Fruit fly (Drosophila melanogaster) whole organism, embryonic: Measurements from ENCODE around the gene msn.
A peak's percentile ranks its signal among the peaks of the same experiment; 100 is the strongest.

Source experiments
- ATbp ChIP-seq: fragments of 200-800 bp; sonication (Bioruptor generic); optimal IDR thresholded peaks from 2 replicates; lab custom pipeline; 2017; ENCODE audit warnings: missing biosample characterization, mild to moderate bottlenecking, missing genetic modification characterization, missing genetic modification reagents
- Awh ChIP-seq: fragments of 200-800 bp; sonication (Bioruptor generic); IDR thresholded peaks from 2 replicates; pipeline ENCODE4, ENCODE4 v1.3.6; 2022; ENCODE audit warnings: missing biosample characterization, missing genetic modification characterization
- Blimp-1 ChIP-seq: fragments of 200-800 bp; sonication (Bioruptor generic); optimal IDR thresholded peaks from 3 replicates; lab custom pipeline; 2018; ENCODE audit warnings: missing biosample characterization, missing genetic modification characterization, mild to moderate bottlenecking, moderate library complexity, missing genetic modification reagents
- C15 ChIP-seq: fragments of 200-800 bp; sonication (Bioruptor generic); IDR thresholded peaks from 3 replicates; pipeline ENCODE4 v1.3.6; 2022; ENCODE audit warnings: missing biosample characterization, missing genetic modification characterization
- CG10209 ChIP-seq: fragments of 200-800 bp; sonication (Bioruptor generic); optimal IDR thresholded peaks from 3 replicates; lab custom pipeline; 2017; ENCODE audit warnings: missing biosample characterization, mild to moderate bottlenecking, missing genetic modification characterization, missing genetic modification reagents
- CG10267 ChIP-seq: fragments of 200-800 bp; sonication (Bioruptor generic); optimal IDR thresholded peaks from 2 replicates; lab custom pipeline; 2018; ENCODE audit warnings: missing biosample characterization, mild to moderate bottlenecking, missing genetic modification characterization, moderate library complexity
- CG13123 ChIP-seq: fragments of 200-800 bp; sonication (Bioruptor generic); optimal IDR thresholded peaks from 2 replicates; lab custom pipeline; 2016; ENCODE audit warnings: missing biosample characterization, missing genetic modification characterization
- CG13287 ChIP-seq: fragments of 200-800 bp; sonication (Bioruptor generic); IDR thresholded peaks from 2 replicates; pipeline ENCODE4 v1.3.6; 2022; ENCODE audit warnings: missing biosample characterization, missing genetic modification characterization; ENCODE audit not compliant: partially characterized antibody
- CG14441 ChIP-seq: fragments of 200-800 bp; sonication (Bioruptor generic); IDR thresholded peaks from 2 replicates; pipeline ENCODE4 v1.3.6; 2022; ENCODE audit warnings: missing biosample characterization, missing genetic modification characterization
- CG14667 ChIP-seq: fragments of 200-800 bp; sonication (Bioruptor generic); IDR thresholded peaks from 2 replicates; pipeline ENCODE4 v1.3.6; 2022; ENCODE audit warnings: missing biosample characterization, missing genetic modification characterization
- CG16779 ChIP-seq: fragments of 200-800 bp; sonication (Bioruptor generic); IDR thresholded peaks from 2 replicates; pipeline ENCODE4 v1.3.6; 2022; ENCODE audit warnings: missing biosample characterization, missing genetic modification characterization
- CG17359 ChIP-seq: fragments of 200-800 bp; sonication (Bioruptor generic); optimal IDR thresholded peaks from 3 replicates; lab custom pipeline; 2018; ENCODE audit warnings: missing biosample characterization, mild to moderate bottlenecking, missing genetic modification characterization, moderate library complexity
- CG18599 ChIP-seq: fragments of 200-800 bp; sonication (Bioruptor generic); optimal IDR thresholded peaks from 3 replicates; lab custom pipeline; 2017; ENCODE audit warnings: missing biosample characterization, missing genetic modification characterization, mild to moderate bottlenecking, moderate library complexity, missing genetic modification reagents
- CG30431 ChIP-seq: fragments of 200-800 bp; sonication (Bioruptor generic); optimal IDR thresholded peaks from 2 replicates; lab custom pipeline; 2017; ENCODE audit warnings: missing biosample characterization, missing genetic modification characterization
- CG31224 ChIP-seq: fragments of 200-800 bp; sonication (Bioruptor generic); IDR thresholded peaks from 2 replicates; pipeline ENCODE4 v1.3.6; 2022; ENCODE audit warnings: missing biosample characterization, missing genetic modification characterization
- CG31388 ChIP-seq: fragments of 200-800 bp; sonication (Bioruptor generic); optimal IDR thresholded peaks from 2 replicates; lab custom pipeline; 2016; ENCODE audit warnings: missing biosample characterization, missing genetic modification characterization
- CG3281 ChIP-seq: fragments of 200-800 bp; sonication (Bioruptor generic); optimal IDR thresholded peaks from 3 replicates; lab custom pipeline; 2017; ENCODE audit warnings: missing biosample characterization, mild to moderate bottlenecking, missing genetic modification characterization
- CG34376 ChIP-seq: fragments of 200-800 bp; sonication (Bioruptor generic); optimal IDR thresholded peaks from 2 replicates; lab custom pipeline; 2018; ENCODE audit warnings: missing biosample characterization, mild to moderate bottlenecking, missing genetic modification characterization
- CG6654 ChIP-seq: fragments of 200-800 bp; sonication (Bioruptor generic); optimal IDR thresholded peaks from 2 replicates; lab custom pipeline; 2017; ENCODE audit warnings: missing biosample characterization, mild to moderate bottlenecking, missing genetic modification characterization
- CG6765 ChIP-seq: fragments of 200-800 bp; sonication (Bioruptor generic); optimal IDR thresholded peaks from 3 replicates; lab custom pipeline; 2017; ENCODE audit warnings: missing biosample characterization, mild to moderate bottlenecking, missing genetic modification characterization
- CG7963 ChIP-seq: fragments of 200-800 bp; sonication (Bioruptor generic); IDR thresholded peaks from 3 replicates; pipeline ENCODE4 v1.3.6; 2022; ENCODE audit warnings: missing biosample characterization, missing genetic modification characterization; ENCODE audit not compliant: partially characterized antibody
- CTCF ChIP-seq: fragments of 200-800 bp; sonication (Bioruptor generic); optimal IDR thresholded peaks from 2 replicates; lab custom pipeline; 2017; ENCODE audit warnings: missing biosample characterization, mild to moderate bottlenecking, missing genetic modification characterization, moderate library complexity
- Dek ChIP-seq: fragments of 200-800 bp; sonication (Bioruptor generic); optimal IDR thresholded peaks from 3 replicates; lab custom pipeline; 2019; ENCODE audit warnings: missing biosample characterization, mild to moderate bottlenecking, missing genetic modification characterization, moderate library complexity
- Doc2 ChIP-seq: fragments of 200-800 bp; sonication (Bioruptor generic); IDR thresholded peaks from 2 replicates; pipeline ENCODE4 v1.3.6; 2022; ENCODE audit warnings: missing biosample characterization, missing genetic modification characterization
- HLH4C ChIP-seq: fragments of 200-800 bp; sonication (Bioruptor generic); IDR thresholded peaks from 3 replicates; pipeline ENCODE4 v1.3.6; 2022; ENCODE audit warnings: missing biosample characterization, missing genetic modification characterization; ENCODE audit not compliant: partially characterized antibody
- HLH54F ChIP-seq: fragments of 200-800 bp; sonication (Bioruptor generic); optimal IDR thresholded peaks from 3 replicates; lab custom pipeline; 2016; ENCODE audit warnings: missing biosample characterization, missing genetic modification characterization
- HmgZ ChIP-seq: fragments of 200-800 bp; sonication (Bioruptor generic); optimal IDR thresholded peaks from 2 replicates; lab custom pipeline; 2018; ENCODE audit warnings: missing biosample characterization, mild to moderate bottlenecking, missing genetic modification characterization
- Hr78 ChIP-seq, 2 experiments: fragments of 200-800 bp in 1 of 2; fragments of >200 bp in 1 of 2; sonication (Bioruptor generic) in 1 of 2; optimal IDR thresholded peaks; 2 replicates each; lab custom pipeline; 2017 to 2019; ENCODE audit warnings: missing biosample characterization in 2 of 2, missing genetic modification characterization in 2 of 2, mild to moderate bottlenecking in 1 of 2, moderate library complexity in 1 of 2
- Med ChIP-seq: fragments of 200-800 bp; sonication (Bioruptor generic); peaks from one replicate; lab custom pipeline; 2016; ENCODE audit warnings: missing biosample characterization, missing genetic modification characterization, mild to moderate bottlenecking, inconsistent platforms, moderate library complexity
- NFAT ChIP-seq: fragments of 200-800 bp; sonication (Bioruptor generic); IDR thresholded peaks from 2 replicates; pipeline ENCODE4 v1.3.6; 2022; ENCODE audit warnings: missing biosample characterization, missing genetic modification characterization
- Neu2 ChIP-seq: fragments of 200-800 bp; sonication (Bioruptor generic); optimal IDR thresholded peaks from 3 replicates; lab custom pipeline; 2016; ENCODE audit warnings: missing biosample characterization, missing genetic modification characterization, borderline replicate concordance
- Sox102F ChIP-seq: fragments of 200-800 bp; sonication (Bioruptor generic); optimal IDR thresholded peaks from 2 replicates; lab custom pipeline; 2018; ENCODE audit warnings: missing biosample characterization, mild to moderate bottlenecking, missing genetic modification characterization, moderate library complexity
- Spps ChIP-seq: fragments of 200-800 bp; sonication (Bioruptor generic); optimal IDR thresholded peaks from 2 replicates; lab custom pipeline; 2018; ENCODE audit warnings: missing biosample characterization, mild to moderate bottlenecking, missing genetic modification characterization
- Sry-δ ChIP-seq: fragments of 200-800 bp; sonication (Bioruptor generic); optimal IDR thresholded peaks from 2 replicates; lab custom pipeline; 2016; ENCODE audit warnings: missing biosample characterization, missing genetic modification characterization
- YL-1 ChIP-seq: fragments of 200-800 bp; sonication (Bioruptor generic); optimal IDR thresholded peaks from 3 replicates; lab custom pipeline; 2017; ENCODE audit warnings: missing biosample characterization, mild to moderate bottlenecking, missing genetic modification characterization
- bigmax ChIP-seq: fragments of 200-800 bp; sonication (Bioruptor generic); optimal IDR thresholded peaks from 2 replicates; lab custom pipeline; 2018; ENCODE audit warnings: missing biosample characterization, mild to moderate bottlenecking, missing genetic modification characterization
- cato ChIP-seq: fragments of 200-800 bp; sonication (Bioruptor generic); optimal IDR thresholded peaks from 2 replicates; lab custom pipeline; 2016; ENCODE audit warnings: missing biosample characterization, missing genetic modification characterization, borderline replicate concordance
- ci ChIP-seq: fragments of 200-800 bp; sonication (Bioruptor generic); IDR thresholded peaks from 3 replicates; pipeline ENCODE4 v1.3.6; 2022; ENCODE audit warnings: missing biosample characterization, missing genetic modification characterization
- da ChIP-seq: fragments of 200-800 bp; sonication (Bioruptor generic); optimal IDR thresholded peaks from 2 replicates; lab custom pipeline; 2016; ENCODE audit warnings: missing biosample characterization, missing genetic modification characterization
- emc ChIP-seq: fragments of 200-800 bp; sonication (Bioruptor generic); optimal IDR thresholded peaks from 2 replicates; lab custom pipeline; 2016; ENCODE audit warnings: missing biosample characterization, missing genetic modification characterization
- fd102C ChIP-seq: fragments of 200-800 bp; sonication (Bioruptor generic); optimal IDR thresholded peaks from 2 replicates; lab custom pipeline; 2018; ENCODE audit warnings: missing biosample characterization, mild to moderate bottlenecking, missing genetic modification characterization, moderate library complexity
- gem ChIP-seq: fragments of 200-800 bp; sonication (Bioruptor generic); optimal IDR thresholded peaks from 2 replicates; lab custom pipeline; 2019; ENCODE audit warnings: missing biosample characterization, mild to moderate bottlenecking, missing genetic modification characterization, moderate library complexity
- gsb ChIP-seq: fragments of 200-800 bp; sonication (Bioruptor generic); IDR thresholded peaks from 2 replicates; pipeline ENCODE4 v1.3.6; 2022; ENCODE audit warnings: missing biosample characterization, missing genetic modification characterization
- h ChIP-seq: fragments of >200 bp; optimal IDR thresholded peaks from 2 replicates; lab custom pipeline; 2017
- ham ChIP-seq: fragments of 200-800 bp; sonication (Bioruptor generic); IDR thresholded peaks from 2 replicates; pipeline ENCODE4 v1.3.6; 2022; ENCODE audit warnings: missing biosample characterization, missing genetic modification characterization
- hbn ChIP-seq: fragments of 200-800 bp; sonication (Bioruptor generic); IDR thresholded peaks from 2 replicates; pipeline ENCODE4 v1.3.6; 2022; ENCODE audit warnings: missing biosample characterization, missing genetic modification characterization; ENCODE audit not compliant: partially characterized antibody
- lab ChIP-seq: fragments of 200-800 bp; sonication (Bioruptor generic); optimal IDR thresholded peaks from 3 replicates; lab custom pipeline; 2017; ENCODE audit warnings: missing biosample characterization, missing genetic modification characterization, mild to moderate bottlenecking, moderate library complexity, missing genetic modification reagents
- lmd ChIP-seq: fragments of 200-800 bp; sonication (Bioruptor generic); IDR thresholded peaks from 2 replicates; pipeline ENCODE4 v1.3.6; 2022; ENCODE audit warnings: missing biosample characterization, missing genetic modification characterization
- ssp ChIP-seq: fragments of 200-800 bp; sonication (Bioruptor generic); IDR thresholded peaks from 2 replicates; pipeline ENCODE4 v1.3.6; 2022; ENCODE audit warnings: missing biosample characterization, missing genetic modification characterization
- stwl ChIP-seq: fragments of 200-800 bp; sonication (Bioruptor generic); optimal IDR thresholded peaks from 3 replicates; lab custom pipeline; 2018; ENCODE audit warnings: missing biosample characterization, mild to moderate bottlenecking, missing genetic modification characterization, moderate library complexity
- yki ChIP-seq: fragments of >200 bp; optimal IDR thresholded peaks from 3 replicates; lab custom pipeline; 2018
- zfh1 ChIP-seq: fragments of 200-800 bp; sonication (Bioruptor generic); IDR thresholded peaks from 3 replicates; pipeline ENCODE4 v1.3.6; 2022; ENCODE audit warnings: missing biosample characterization, missing genetic modification characterization

Gene msn

DNA sequence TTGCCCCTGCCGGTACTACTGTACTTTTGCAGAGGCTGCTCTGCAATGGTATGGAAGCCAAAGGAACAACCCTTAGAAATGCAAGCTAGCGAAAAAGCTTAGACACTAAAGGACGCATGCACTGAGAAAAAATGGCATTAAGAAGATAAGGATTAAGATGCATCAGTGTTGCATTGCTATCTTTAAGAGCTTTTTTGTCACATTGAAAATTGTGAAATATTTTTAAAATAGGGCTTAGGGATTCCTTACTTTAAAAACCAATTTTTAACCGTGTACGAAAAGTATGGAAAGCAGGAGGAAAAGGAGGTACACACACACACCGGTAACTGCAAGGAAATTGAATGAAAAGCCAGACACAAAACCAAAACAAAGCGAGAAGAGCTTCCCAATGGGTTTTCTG, 37.4 kb downstream of the msn start (continued):
- TF ChIP-seq Med (GFP tag; lab: Kevin White, UChicago) (peak; percentile 80), fd102C (GFP tag; lab: Kevin White, UChicago) (no peak), Blimp-1 (GFP tag; lab: Kevin White, UChicago) (peak; percentile 55), lmd (no peak), lab (GFP tag; lab: Kevin White, UChicago) (peak; percentile 61), CG18599 (GFP tag; lab: Kevin White, UChicago) (peak; percentile 59), HLH54F (GFP tag; lab: Kevin White, UChicago) (no peak), zfh1 (GFP tag; lab: Robert Waterston, UW) (no peak), Dek (no peak), gem (tag; lab: Kevin White, UChicago) (peak; percentile 18), CG17359 (peak; percentile 50), Sry-δ (GFP tag; lab: Kevin White, UChicago) (peak; percentile 10), h (no peak), gsb (GFP tag; lab: Robert Waterston, UW) (no peak), Neu2 (no peak), HmgZ (tag; lab: Kevin White, UChicago) (no peak), CG31388 (GFP tag; lab: Kevin White, UChicago) (no peak), CG3281 (GFP tag; lab: Kevin White, UChicago) (peak; percentile 4), C15 (GFP tag; lab: Robert Waterston, UW) (no peak), CTCF (GFP tag; lab: Kevin White, UChicago) (no peak), CG16779 (GFP tag; lab: Robert Waterston, UW) (no peak)

DNA sequence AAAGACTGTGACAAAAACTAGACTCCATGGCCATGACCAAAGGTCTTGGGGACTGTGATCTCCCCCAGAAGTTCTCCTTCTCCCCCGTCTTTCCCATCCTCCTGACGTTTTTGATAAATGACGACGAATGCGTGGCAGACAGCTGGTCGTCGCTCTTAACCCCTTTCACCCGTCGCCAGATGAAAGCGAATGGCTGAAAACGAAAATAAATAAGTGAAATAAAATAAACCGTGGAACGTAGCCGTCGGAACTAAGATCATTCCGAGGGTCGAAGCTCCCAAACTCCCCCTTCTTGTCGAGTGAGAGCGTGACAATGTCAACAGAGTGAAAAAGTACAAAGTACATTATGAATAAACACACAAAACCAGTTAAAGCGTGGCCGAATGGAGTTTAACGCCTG, 40.4 kb downstream of the msn start:
- TF ChIP-seq bigmax (GFP tag; lab: Kevin White, UChicago) = no peak
- no peak for TF ChIP-seq da (GFP tag; lab: Kevin White, UChicago)
- no peak for TF ChIP-seq CG10209 (GFP tag; lab: Kevin White, UChicago)
- peak; percentile 9 for TF ChIP-seq ATbp (GFP tag; lab: Kevin White, UChicago)
- TF ChIP-seq CG13287 = no peak
- TF ChIP-seq Hr78 (GFP tag; optimal IDR thresholded peaks at IDR 0.05; lab: Kevin White, UChicago) = peak in 1 of 2 experiments; percentile 50
- no peak for TF ChIP-seq CG6765 (GFP tag; lab: Kevin White, UChicago)
- TF ChIP-seq CG34376 (GFP tag; lab: Kevin White, UChicago) = no peak
- TF ChIP-seq CG10267 = no peak
- TF ChIP-seq ham = no peak
- no peak for TF ChIP-seq CG14441 (GFP tag; lab: Robert Waterston, UW)
- no peak for TF ChIP-seq yki (lab: Kevin White, UChicago)
- TF ChIP-seq cato (GFP tag; lab: Kevin White, UChicago) = no peak
- no peak for TF ChIP-seq emc
- peak; percentile 30; the same call in 1 of the 3 replicates for TF ChIP-seq ci (GFP tag; lab: Robert Waterston, UW)
- no peak for TF ChIP-seq stwl (tag; lab: Kevin White, UChicago)
- no peak for TF ChIP-seq CG30431
- no peak for TF ChIP-seq CG14667 (GFP tag; lab: Robert Waterston, UW)
- TF ChIP-seq Spps = no peak
- TF ChIP-seq CG6654 (GFP tag; lab: Kevin White, UChicago) = no peak
- TF ChIP-seq Doc2 = no peak
- TF ChIP-seq NFAT (GFP tag; lab: Robert Waterston, UW) = no peak
- TF ChIP-seq ssp = no peak
- TF ChIP-seq YL-1 (GFP tag; lab: Kevin White, UChicago) = no peak
- no peak for TF ChIP-seq CG7963 (GFP tag; lab: Robert Waterston, UW)
- no peak for TF ChIP-seq Sox102F (GFP tag; lab: Kevin White, UChicago)
- TF ChIP-seq CG13123 (GFP tag; lab: Kevin White, UChicago) = no peak
- no peak for TF ChIP-seq hbn (GFP tag; lab: Robert Waterston, UW)
- TF ChIP-seq CG31224 (GFP tag; lab: Robert Waterston, UW) = no peak
- TF ChIP-seq HLH4C (GFP tag; lab: Robert Waterston, UW) = no peak
- TF ChIP-seq Awh (GFP tag; lab: Robert Waterston, UW) = 0 out of 2 replicates have a peak, but pooled peaks have one; percentile 17
